Fruit fly (Drosophila melanogaster) S2 (cell line): ENCODE results near the gene CG4022.

Source experiments
- CG8478 ChIP-seq: fragments of >200 bp; optimal IDR thresholded peaks from 2 replicates; lab custom pipeline; 2018
- CTCF ChIP-seq, 2 experiments: fragments of >200 bp; optimal IDR thresholded peaks; 2 replicates each; lab custom pipeline; 2018

Gene CG4022

DNA sequence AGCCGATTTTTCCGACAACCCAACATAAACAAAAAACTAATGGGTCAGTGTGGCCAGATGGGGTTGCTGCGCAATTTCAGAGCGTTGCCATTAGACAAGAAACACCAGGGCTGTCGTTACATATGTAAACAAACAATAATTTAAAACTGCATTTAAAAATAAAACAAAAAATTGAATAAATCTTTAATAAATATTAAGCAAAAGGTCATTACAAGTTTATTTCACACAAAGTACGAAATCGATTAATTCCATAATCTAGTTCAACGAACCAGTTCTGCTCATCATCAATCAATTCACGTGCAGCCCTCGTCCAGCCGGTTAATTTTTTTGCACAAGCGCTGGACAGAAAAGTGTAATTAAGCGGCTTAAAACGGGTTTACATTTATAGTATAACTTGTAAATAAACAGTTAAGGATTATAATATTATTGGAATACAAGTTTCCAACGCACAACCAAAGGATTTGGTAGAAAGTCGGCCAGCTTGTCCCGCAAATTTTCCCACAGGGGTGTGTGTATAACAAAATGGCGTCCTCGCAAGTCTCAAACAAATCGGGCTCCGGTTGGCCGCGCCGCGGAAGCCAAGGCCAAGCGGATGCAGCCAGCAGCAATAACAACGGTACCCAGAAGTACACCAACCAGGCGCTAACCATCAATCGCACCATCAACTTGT is at the start of gene CG4022, which contains the start of gene Cpsf5:
Gene CG4022 (minus strand): TSS at position 79 of the 670 bp plus-strand sequence.
Gene Cpsf5 (plus strand): TSS at position 285 of the 670 bp plus-strand sequence.
- TF ChIP-seq CTCF (optimal IDR thresholded peaks at IDR 0.05; lab: Kevin White, UChicago): no peak

DNA sequence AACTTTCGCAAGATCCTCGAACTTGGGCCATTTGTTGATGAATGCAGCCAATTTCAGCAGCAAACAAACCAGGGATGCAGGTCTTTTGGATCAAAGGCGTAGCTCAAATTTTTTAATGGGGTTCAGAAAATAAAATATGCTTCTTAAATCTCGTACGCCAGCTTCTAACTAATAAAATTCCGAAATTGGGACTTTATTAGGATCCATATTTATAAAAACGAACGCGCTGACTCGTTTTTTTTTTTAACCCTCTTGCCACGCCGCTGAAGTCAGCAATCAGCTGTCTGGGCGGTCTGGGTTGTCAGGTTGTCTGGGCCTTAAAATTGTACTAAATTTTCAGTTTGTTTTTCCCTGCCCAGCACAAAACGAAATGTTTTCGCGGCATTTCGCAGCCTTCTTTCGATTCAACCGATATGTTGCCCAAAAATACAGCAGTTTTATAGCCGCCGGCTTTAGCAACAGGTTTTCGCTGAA is 47.0 kb upstream of the CG4022 start, which contains the start of gene CG3437:
Gene CG3437 (minus strand): TSS at position 51 of the 474 bp plus-strand sequence.
- no peak for TF ChIP-seq CTCF (optimal IDR thresholded peaks at IDR 0.05; lab: Kevin White, UChicago)
- no peak for TF ChIP-seq CG8478 (lab: Kevin White, UChicago)

DNA sequence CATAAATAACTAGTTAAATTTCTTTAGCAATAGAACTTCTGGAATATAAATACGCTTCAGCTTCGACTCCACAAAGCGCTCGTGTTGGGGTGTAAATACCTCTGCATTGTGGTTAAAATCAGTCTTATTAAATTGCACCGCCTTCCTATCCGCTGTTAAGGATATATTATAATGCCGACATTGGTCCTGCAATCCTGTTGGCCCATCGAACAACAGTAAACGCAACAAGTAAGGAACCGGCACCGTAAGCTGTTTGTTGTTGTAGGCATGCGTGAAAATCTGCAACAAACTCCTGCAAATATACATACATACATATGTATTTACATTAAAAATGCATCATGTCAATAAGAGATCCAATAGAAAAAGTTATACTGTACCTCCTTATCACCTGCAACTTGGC is 45.8 kb upstream of the CG4022 start:
- TF ChIP-seq CG8478 (lab: Kevin White, UChicago) (no peak), CTCF (optimal IDR thresholded peaks at IDR 0.05; lab: Kevin White, UChicago) (no peak)

DNA sequence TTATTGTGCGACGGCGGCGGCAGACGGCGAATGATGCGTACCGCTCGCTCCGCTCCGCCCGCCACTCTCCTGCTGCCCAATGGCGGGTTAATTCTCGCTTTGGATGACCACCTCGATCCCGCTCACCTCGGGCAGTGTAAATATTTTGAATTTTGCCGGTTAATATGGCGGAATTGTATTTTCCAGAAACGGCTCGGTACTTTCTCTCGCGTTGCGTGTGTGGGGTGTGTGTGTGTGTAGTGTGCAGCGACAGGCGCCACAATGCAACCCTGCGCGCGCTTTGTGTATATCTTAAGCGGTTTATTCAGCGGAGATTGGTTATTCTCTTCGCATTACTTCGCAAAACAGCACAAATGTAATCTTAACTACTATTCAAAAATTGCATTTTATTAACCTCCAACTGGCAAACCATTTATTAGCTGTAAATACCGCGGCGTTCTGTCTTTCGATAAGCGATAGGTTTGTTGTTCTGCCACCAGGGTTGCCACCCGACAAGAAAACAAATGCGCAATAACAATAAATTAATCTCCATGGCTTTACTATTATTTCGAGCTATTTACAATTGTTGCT is 45.3 kb upstream of the CG4022 start, which contains the start of the genes phol and CG3552:
Gene phol (minus strand): TSS at position 463 of the 570 bp plus-strand sequence.
Gene CG3552 (plus strand): TSS at position 500 of the 570 bp plus-strand sequence.
- peak in 1 of 2 experiments; percentile 23 for TF ChIP-seq CTCF (optimal IDR thresholded peaks at IDR 0.05; lab: Kevin White, UChicago)
- no peak for TF ChIP-seq CG8478 (lab: Kevin White, UChicago)

DNA sequence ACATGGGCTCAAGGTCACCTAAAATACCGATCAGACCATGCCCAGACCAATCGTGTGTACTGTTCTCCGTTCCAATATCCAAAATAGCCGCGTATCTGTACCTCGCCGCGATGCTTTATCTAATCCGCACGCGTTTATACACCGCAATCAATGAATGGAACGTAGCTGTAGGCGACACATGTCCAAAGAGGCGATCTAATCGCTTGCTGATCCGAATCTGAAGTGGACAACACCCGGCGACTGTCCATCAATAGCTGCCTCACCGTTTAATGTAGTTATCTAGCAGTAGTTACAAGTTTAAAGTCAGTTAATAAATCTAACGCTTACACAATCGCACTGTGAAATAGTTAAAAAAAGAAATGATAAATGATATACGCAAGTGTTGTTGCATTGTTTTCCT is 41.8 kb upstream of the CG4022 start:
- TF ChIP-seq CTCF (optimal IDR thresholded peaks at IDR 0.05; lab: Kevin White, UChicago) (no peak), CG8478 (lab: Kevin White, UChicago) (no peak)

DNA sequence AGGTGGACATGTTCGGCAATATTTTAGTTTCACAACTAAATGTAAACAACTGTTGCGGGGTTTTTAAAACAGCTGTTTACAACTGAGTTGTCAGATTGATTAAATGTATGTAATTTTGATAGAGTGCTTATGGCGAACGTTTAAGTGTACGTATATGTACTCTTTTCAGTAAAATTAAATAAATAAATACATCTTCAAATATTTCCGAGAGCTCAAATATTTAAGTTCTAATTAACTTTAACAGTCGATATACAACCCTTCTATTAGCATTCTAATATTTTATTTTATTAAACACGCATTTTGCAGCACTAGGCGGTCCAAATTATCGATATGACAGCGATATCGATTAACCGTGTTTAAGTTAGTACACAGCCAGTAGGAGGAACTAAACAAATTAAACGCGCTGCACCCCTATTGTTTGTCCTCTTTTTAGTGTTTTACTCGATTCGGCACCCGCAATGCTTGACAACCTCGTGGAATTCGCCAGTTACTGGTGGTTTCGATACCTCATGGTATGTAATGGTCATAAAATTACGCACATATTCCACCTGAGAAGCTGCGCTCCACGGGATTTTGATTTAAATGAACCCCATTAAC is 41.0 kb upstream of the CG4022 start, which contains the start of the genes CG3448 and ghi:
Gene CG3448 (minus strand): TSS at position 51 of the 597 bp plus-strand sequence.
Gene ghi (plus strand): TSS at position 355 of the 597 bp plus-strand sequence.
- no peak for TF ChIP-seq CTCF (optimal IDR thresholded peaks at IDR 0.05; lab: Kevin White, UChicago)
- no peak for TF ChIP-seq CG8478 (lab: Kevin White, UChicago)

DNA sequence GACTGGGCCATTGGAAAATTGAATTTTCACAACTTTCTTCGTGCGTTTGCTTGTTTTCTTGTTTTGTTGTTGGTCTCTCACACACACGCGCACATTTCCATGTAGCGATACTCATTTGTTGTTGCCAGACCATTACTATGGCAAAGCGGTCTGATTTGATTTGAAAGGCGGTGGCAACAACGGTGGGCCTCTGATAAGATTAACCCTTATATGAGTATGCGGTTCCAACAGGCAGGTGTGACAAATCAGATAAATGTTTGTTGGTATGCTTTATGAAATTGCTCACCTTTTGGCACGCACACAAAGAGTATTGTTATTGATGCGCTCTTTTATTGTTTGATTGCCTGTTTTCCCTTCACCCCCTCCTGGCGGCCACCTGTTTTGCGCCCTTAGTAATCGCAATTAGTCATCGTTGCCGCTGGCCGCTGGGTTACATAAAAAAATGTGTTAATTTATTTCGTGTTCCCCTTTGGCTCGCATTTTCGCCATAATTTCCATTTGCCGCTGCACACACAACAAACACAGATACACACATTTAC is 36.7 kb upstream of the CG4022 start:
- no peak for TF ChIP-seq CTCF (optimal IDR thresholded peaks at IDR 0.05; lab: Kevin White, UChicago)
- no peak for TF ChIP-seq CG8478 (lab: Kevin White, UChicago)

DNA sequence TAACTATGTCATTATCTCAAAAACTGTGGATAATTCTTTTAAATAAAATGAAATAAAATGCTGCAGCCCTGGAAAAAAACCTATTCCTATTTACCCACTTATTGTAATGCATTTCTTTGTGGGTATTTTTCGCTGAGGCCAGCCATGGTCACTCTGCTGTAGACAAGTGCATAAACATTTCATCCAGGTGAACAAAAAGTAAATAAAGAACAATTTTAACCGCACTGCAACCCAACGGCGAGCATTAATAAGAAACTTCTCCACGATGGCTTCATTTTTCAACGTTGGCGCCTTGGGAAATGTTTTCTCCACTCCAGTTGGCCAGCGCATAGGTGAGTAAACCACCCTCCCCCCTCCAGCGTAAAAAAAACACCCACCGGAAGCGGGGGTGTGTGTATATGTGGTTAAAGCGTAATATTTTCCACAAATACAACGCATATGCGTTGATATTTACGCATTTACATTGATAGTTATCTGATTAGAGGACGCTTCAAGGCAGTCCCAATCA is 36.2 kb upstream of the CG4022 start, which contains the start of gene CG3529:
Gene CG3529 (plus strand): TSS at position 134 of the 508 bp plus-strand sequence.
- no peak for TF ChIP-seq CTCF (optimal IDR thresholded peaks at IDR 0.05; lab: Kevin White, UChicago)
- no peak for TF ChIP-seq CG8478 (lab: Kevin White, UChicago)

DNA sequence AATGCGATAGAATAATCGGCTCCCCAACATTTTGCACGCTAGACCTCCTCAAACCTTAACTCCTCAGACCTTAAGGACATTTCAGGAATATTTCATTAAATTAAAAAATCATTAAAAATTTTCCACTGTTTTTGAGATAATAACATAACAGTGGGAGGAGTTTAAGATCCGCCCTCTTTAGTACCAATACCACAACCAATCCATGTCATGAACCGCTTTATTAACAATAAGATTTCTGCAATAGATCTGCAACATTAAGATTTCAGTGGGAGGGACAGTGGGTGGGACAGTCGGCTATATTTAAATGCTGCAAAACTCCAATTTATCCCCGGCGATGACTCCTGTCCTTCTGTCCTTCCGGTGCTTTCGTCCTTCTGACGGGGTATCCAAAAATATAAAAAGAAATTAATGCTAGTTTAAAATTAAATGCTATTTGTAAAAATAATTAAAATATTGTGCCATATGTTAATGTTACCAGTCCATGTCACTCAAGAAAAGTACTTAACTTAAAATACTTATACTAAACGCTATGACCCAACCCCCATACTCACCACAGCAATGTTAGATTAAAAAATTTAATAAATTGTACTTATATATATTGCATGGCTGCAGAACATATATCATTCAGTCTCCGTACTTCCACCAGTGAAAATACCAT is 32.1 kb upstream of the CG4022 start, which contains the start of gene Srg3:
Gene Srg3 (plus strand): TSS at position 608 of the 658 bp plus-strand sequence.
- no peak for TF ChIP-seq CG8478 (lab: Kevin White, UChicago)
- TF ChIP-seq CTCF (optimal IDR thresholded peaks at IDR 0.05; lab: Kevin White, UChicago): peak in 1 of 2 experiments; percentile 16

DNA sequence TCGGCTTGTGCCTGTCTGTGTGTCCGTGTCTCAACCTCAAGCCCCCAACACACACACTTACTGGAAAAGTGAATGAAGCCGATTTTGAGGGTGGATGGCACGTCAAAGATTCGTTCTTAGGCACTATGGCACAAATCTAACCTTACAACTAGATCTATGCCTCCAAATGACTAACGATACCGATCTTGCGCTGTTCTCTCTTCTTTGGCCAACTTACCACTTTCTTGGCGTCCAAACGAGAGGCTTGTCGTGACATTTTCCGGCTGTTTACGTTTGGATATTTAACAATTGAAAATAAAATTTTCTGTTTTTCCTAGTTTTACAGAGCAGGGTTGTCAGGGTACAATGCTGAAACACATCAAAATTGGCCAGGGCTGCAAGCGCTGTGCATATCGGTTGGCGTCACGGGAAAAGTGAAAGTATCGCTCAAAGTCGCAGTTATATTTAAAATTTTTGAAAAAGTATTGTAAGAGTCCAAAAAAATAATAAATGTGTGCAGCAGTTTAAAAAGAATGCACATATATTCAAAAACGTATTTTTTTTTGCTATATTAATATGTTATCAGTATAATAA is 31.4 kb upstream of the CG4022 start, which contains the start of the genes Bet3 and Nf-YA:
Gene Bet3 (minus strand): TSS at position 361 of the 573 bp plus-strand sequence.
Gene Nf-YA (minus strand): TSS at position 361 of the 573 bp plus-strand sequence.
- peak in 1 of 2 experiments; percentile 34 for TF ChIP-seq CTCF (optimal IDR thresholded peaks at IDR 0.05; lab: Kevin White, UChicago)
- no peak for TF ChIP-seq CG8478 (lab: Kevin White, UChicago)

DNA sequence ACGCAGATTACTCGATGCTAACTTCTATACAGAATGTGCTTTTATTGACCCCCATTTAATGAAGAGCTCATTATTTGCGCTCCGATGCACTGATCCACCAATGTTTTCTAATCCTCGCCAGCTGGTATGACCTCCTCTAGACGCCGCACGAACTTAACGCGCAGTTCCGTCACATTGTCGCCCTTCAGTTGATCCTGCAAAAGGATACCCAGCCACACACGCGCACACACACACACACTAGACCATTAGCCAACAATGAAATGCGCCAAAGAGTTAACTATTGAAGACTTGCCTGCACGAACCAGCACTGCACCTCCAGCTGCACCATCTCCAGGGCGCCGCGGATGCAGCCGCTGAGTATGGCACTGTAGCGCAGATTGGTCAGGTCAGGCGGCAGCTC is 28.2 kb upstream of the CG4022 start:
- TF ChIP-seq CTCF (optimal IDR thresholded peaks at IDR 0.05; lab: Kevin White, UChicago): no peak
- no peak for TF ChIP-seq CG8478 (lab: Kevin White, UChicago)

DNA sequence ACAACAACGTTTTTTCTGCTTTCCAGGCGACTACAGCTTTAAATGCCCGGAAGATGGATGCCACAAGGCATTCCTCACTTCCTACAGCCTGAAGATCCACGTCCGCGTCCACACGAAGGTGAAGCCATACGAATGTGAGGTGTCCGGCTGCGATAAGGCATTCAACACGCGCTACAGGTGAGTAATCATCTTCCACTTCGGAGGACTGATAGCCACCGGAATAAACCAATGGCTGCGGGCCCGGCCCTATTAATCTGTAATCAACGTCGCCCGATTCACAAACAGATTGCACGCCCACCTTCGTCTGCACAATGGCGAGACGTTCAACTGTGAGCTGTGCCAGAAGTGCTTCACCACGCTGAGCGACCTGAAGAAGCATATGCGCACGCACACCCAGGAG is 25.2 kb upstream of the CG4022 start:
- no peak for TF ChIP-seq CTCF (optimal IDR thresholded peaks at IDR 0.05; lab: Kevin White, UChicago)

DNA sequence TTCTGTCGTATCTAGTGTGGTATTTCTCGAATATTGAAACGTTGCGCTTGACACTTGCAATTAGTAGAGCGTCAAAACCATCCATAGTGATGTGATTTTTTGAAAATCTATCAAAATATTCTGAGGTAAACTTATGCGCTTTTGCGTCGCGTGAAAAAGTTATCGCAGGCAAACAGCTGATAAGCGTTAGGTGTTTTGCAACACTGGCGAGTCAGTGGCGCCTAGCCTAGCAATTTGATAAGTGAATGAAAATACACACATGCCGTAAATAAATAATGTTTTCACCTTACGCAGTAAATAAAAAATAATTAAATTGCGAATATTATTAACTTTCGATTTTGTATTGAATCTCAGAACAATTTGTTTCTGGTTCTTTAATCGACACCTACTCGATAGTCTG is 24.7 kb upstream of the CG4022 start, which contains the start of gene CG42526:
Gene CG42526 (minus strand): TSS at position 85 of the 400 bp plus-strand sequence.
- TF ChIP-seq CTCF (optimal IDR thresholded peaks at IDR 0.05; lab: Kevin White, UChicago) (no peak), CG8478 (lab: Kevin White, UChicago) (no peak)
